In the genomic region with DNA sequence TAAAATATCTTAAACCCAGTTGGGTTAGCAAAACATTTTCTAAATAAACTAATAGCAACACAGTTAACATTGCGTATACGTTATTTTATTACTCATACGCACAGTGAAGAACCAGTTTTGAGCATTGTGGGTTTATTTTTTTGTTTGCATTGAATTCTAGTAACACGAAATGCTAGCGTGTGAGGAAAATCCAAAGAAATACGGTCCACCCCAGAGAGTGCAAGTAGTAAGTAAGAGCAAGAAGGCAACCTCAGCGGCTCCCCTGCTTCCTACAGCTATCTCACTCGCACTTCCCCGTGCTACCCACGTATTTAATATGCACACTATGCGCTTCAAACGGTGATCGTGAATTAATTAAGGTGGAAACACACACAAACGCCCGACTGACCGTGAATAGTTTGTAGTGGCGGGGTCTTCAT, we compare ENCODE assay signal across 5 fruit fly cellular contexts.
A peak's percentile ranks its signal among the peaks of the same experiment; 100 is the strongest.
TF ChIP-seq lines count a peak whose summit lies in the region.

No protein-coding gene starts in this region.

TF ChIP-seq in whole organism, adult, 20 proteins besides CTCF, POLR2A, EP300 and RAD21 (continued from another document):
- TF ChIP-seq pad (GFP tag; optimal IDR thresholded peaks at IDR 0.05; lab: Kevin White, UChicago) (peak; percentile 93), cic (GFP tag; optimal IDR thresholded peaks at IDR 0.05; lab: Kevin White, UChicago) (peak; percentile 68), CG14711 (tag; optimal IDR thresholded peaks at IDR 0.05; lab: Kevin White, UChicago) (peak; percentile 96)
TF ChIP-seq in whole organism, adult: peak in this region for 19.

TF ChIP-seq in whole organism, embryonic, 481 proteins besides CTCF, POLR2A, EP300 and RAD21 (continued from another document and continues in another):
- no peak for TF ChIP-seq Scr (GFP tag; IDR thresholded peaks at IDR 0.05; lab: Robert Waterston, UW; ENCODE audit: partially characterized antibody)
- TF ChIP-seq hkb (optimal IDR thresholded peaks at IDR 0.05; lab: Kevin White, UChicago), result no peak
- peak; percentile 89 for TF ChIP-seq hkb (GFP tag; IDR thresholded peaks at IDR 0.05; lab: Robert Waterston, UW)
- TF ChIP-seq Oaz (GFP tag; IDR thresholded peaks at IDR 0.05; lab: Robert Waterston, UW), result peak; percentile 77
- peak; percentile 70 for TF ChIP-seq shn (GFP tag; optimal IDR thresholded peaks at IDR 0.05; lab: Kevin White, UChicago)
- peak; percentile 81 for TF ChIP-seq CG7786 (GFP tag; optimal IDR thresholded peaks at IDR 0.05; lab: Kevin White, UChicago)
- no peak for TF ChIP-seq zf30C (GFP tag; optimal IDR thresholded peaks at IDR 0.05; lab: Kevin White, UChicago)
- peak; percentile 62 for TF ChIP-seq CG9215 (GFP tag; IDR thresholded peaks at IDR 0.05; lab: Robert Waterston, UW)
- TF ChIP-seq h (optimal IDR thresholded peaks at IDR 0.05; lab: Kevin White, UChicago), result no peak
- peak; percentile 53 for TF ChIP-seq luna (GFP tag; optimal IDR thresholded peaks at IDR 0.05; lab: Kevin White, UChicago)
- no peak for TF ChIP-seq zen2 (GFP tag; IDR thresholded peaks at IDR 0.05; lab: Robert Waterston, UW; ENCODE audit: partially characterized antibody)
- TF ChIP-seq Mad (GFP tag; optimal IDR thresholded peaks at IDR 0.05; lab: Kevin White, UChicago), result peak; percentile 74
- TF ChIP-seq Adf1 (GFP tag; IDR thresholded peaks at IDR 0.05; lab: Robert Waterston, UW), result peak; percentile 25; the same call in 1 of the 2 replicates
- TF ChIP-seq org-1 (GFP tag; optimal IDR thresholded peaks at IDR 0.05; lab: Kevin White, UChicago), result peak; percentile 91
- TF ChIP-seq nerfin-1 (tag; optimal IDR thresholded peaks at IDR 0.05; lab: Kevin White, UChicago), result peak; percentile 86
- TF ChIP-seq CG17802 (tag; optimal IDR thresholded peaks at IDR 0.05; lab: Kevin White, UChicago), result peak; percentile 47
- peak; percentile 58 for TF ChIP-seq Nf-YA (GFP tag; IDR thresholded peaks at IDR 0.05; lab: Robert Waterston, UW)
- TF ChIP-seq CG8359 (GFP tag; optimal IDR thresholded peaks at IDR 0.05; lab: Kevin White, UChicago; ENCODE audit: borderline replicate concordance), result peak; percentile 48
- TF ChIP-seq CG1529 (GFP tag; optimal IDR thresholded peaks at IDR 0.05; lab: Kevin White, UChicago), result peak; percentile 81
- peak; percentile 73 for TF ChIP-seq fd64A (GFP tag; optimal IDR thresholded peaks at IDR 0.05; lab: Kevin White, UChicago)
- peak; percentile 77 for TF ChIP-seq Max (GFP tag; optimal IDR thresholded peaks at IDR 0.05; lab: Kevin White, UChicago)
- peak; percentile 52 for TF ChIP-seq CG17612 (GFP tag; IDR thresholded peaks at IDR 0.05; lab: Robert Waterston, UW)
- peak; percentile 94 for TF ChIP-seq CG13296 (GFP tag; optimal IDR thresholded peaks at IDR 0.05; lab: Kevin White, UChicago)
- peak; percentile 41 for TF ChIP-seq Sry-δ (GFP tag; optimal IDR thresholded peaks at IDR 0.05; lab: Kevin White, UChicago)
- no peak for TF ChIP-seq hth (optimal IDR thresholded peaks at IDR 0.05; lab: Kevin White, UChicago)
- TF ChIP-seq abd-A (tag; optimal IDR thresholded peaks at IDR 0.05; lab: Kevin White, UChicago), result peak; percentile 56
- peak; percentile 66 for TF ChIP-seq Hr3 (GFP tag; optimal IDR thresholded peaks at IDR 0.05; lab: Kevin White, UChicago)
- peak; percentile 88 for TF ChIP-seq pb (GFP tag; optimal IDR thresholded peaks at IDR 0.05; lab: Kevin White, UChicago)
- TF ChIP-seq CG14965 (GFP tag; optimal IDR thresholded peaks at IDR 0.05; lab: Kevin White, UChicago; ENCODE audit: borderline replicate concordance), result peak; percentile 2
- TF ChIP-seq CG8944 (GFP tag; optimal IDR thresholded peaks at IDR 0.05; lab: Kevin White, UChicago), result peak; percentile 68

TF ChIP-seq in whole organism, prepupa, 60 proteins besides CTCF, POLR2A, EP300 and RAD21 (continued from another document and continues in another):
- TF ChIP-seq salr (GFP tag; optimal IDR thresholded peaks at IDR 0.05; lab: Kevin White, UChicago) (peak; percentile 64 to 84), Eip93F (GFP tag; optimal IDR thresholded peaks at IDR 0.05; lab: Kevin White, UChicago) (peak; percentile 81), CG16779 (tag; optimal IDR thresholded peaks at IDR 0.05; lab: Kevin White, UChicago) (peak; percentile 82), CG3919 (GFP tag; optimal IDR thresholded peaks at IDR 0.05; lab: Kevin White, UChicago) (peak; percentile 89), CG8632 (GFP tag; optimal IDR thresholded peaks at IDR 0.05; lab: Kevin White, UChicago) (peak; percentile 89), fkh (GFP tag; optimal IDR thresholded peaks at IDR 0.05; lab: Kevin White, UChicago) (peak; percentile 51), Ets96B (tag; optimal IDR thresholded peaks at IDR 0.05; lab: Kevin White, UChicago) (peak; percentile 76), net (GFP tag; optimal IDR thresholded peaks at IDR 0.05; lab: Kevin White, UChicago) (peak; percentile 90), CG3032 (tag; optimal IDR thresholded peaks at IDR 0.05; lab: Kevin White, UChicago) (peak; percentile 77), Ets21C (GFP tag; optimal IDR thresholded peaks at IDR 0.05; lab: Kevin White, UChicago) (peak; percentile 89), ss (GFP tag; optimal IDR thresholded peaks at IDR 0.05; lab: Kevin White, UChicago) (peak; percentile 74 to 81), CG15336 (GFP tag; IDR thresholded peaks at IDR 0.05; lab: Robert Waterston, UW) (peak; percentile 95), Eip75B (GFP tag; optimal IDR thresholded peaks at IDR 0.05; lab: Kevin White, UChicago) (peak; percentile 90), CG10669 (GFP tag; optimal IDR thresholded peaks at IDR 0.05; lab: Kevin White, UChicago) (peak; percentile 86), CG10631 (GFP tag; optimal IDR thresholded peaks at IDR 0.05; lab: Kevin White, UChicago) (peak; percentile 75), CG9139 (GFP tag; optimal IDR thresholded peaks at IDR 0.05; lab: Kevin White, UChicago) (peak; percentile 68), Sox102F (GFP tag; optimal IDR thresholded peaks at IDR 0.05; lab: Kevin White, UChicago) (peak; percentile 95), CG34406 (GFP tag; optimal IDR thresholded peaks at IDR 0.05; lab: Kevin White, UChicago) (peak; percentile 91), CG32006 (GFP tag; optimal IDR thresholded peaks at IDR 0.05; lab: Kevin White, UChicago) (peak; percentile 92), pdm3 (GFP tag; optimal IDR thresholded peaks at IDR 0.05; lab: Kevin White, UChicago) (peak; percentile 90), Sox15 (GFP tag; optimal IDR thresholded peaks at IDR 0.05; lab: Kevin White, UChicago) (peak; percentile 83), Hr39 (GFP tag; optimal IDR thresholded peaks at IDR 0.05; lab: Kevin White, UChicago) (peak; percentile 92), dac (GFP tag; optimal IDR thresholded peaks at IDR 0.05; lab: Kevin White, UChicago) (peak; percentile 83), CG6792 (GFP tag; optimal IDR thresholded peaks at IDR 0.05; lab: Kevin White, UChicago) (peak; percentile 89), topi (GFP tag; optimal IDR thresholded peaks at IDR 0.05; lab: Kevin White, UChicago) (peak; percentile 97), CG1621 (tag; optimal IDR thresholded peaks at IDR 0.05; lab: Kevin White, UChicago) (peak; percentile 80), Met (GFP tag; optimal IDR thresholded peaks at IDR 0.05; lab: Kevin White, UChicago) (peak; percentile 95), Lpt (GFP tag; optimal IDR thresholded peaks at IDR 0.05; lab: Kevin White, UChicago) (peak; percentile 85), Hr38 (GFP tag; optimal IDR thresholded peaks at IDR 0.05; lab: Kevin White, UChicago) (no peak), Smox (GFP tag; optimal IDR thresholded peaks at IDR 0.05; lab: Kevin White, UChicago) (peak; percentile 92), Gug (GFP tag; IDR thresholded peaks at IDR 0.05; lab: Robert Waterston, UW) (peak; percentile 73)

TF ChIP-seq in whole organism, pupa, 21 proteins besides CTCF, POLR2A, EP300 and RAD21 (continued from another document):
- TF ChIP-seq fd96Ca (GFP tag; IDR thresholded peaks at IDR 0.05; lab: Robert Waterston, UW), result peak; percentile 92

TF ChIP-seq in whole organism, wandering third instar larva, 38 proteins besides CTCF, POLR2A, EP300 and RAD21 (continued from another document):
- TF ChIP-seq Jra (GFP tag; optimal IDR thresholded peaks at IDR 0.05; lab: Kevin White, UChicago) (peak; percentile 50), br (GFP tag; optimal IDR thresholded peaks at IDR 0.05; lab: Kevin White, UChicago) (peak; percentile 91), dmrt93B (GFP tag; optimal IDR thresholded peaks at IDR 0.05; lab: Kevin White, UChicago) (peak; percentile 81), CrebA (GFP tag; optimal IDR thresholded peaks at IDR 0.05; lab: Kevin White, UChicago; ENCODE audit: borderline replicate concordance) (no peak), Hnf4 (GFP tag; optimal IDR thresholded peaks at IDR 0.05; lab: Kevin White, UChicago) (peak; percentile 84), Myc (optimal IDR thresholded peaks at IDR 0.05; lab: Kevin White, UChicago) (no peak), Vsx2 (GFP tag; optimal IDR thresholded peaks at IDR 0.05; lab: Kevin White, UChicago; ENCODE audit: partially characterized antibody) (no peak), foxo (GFP tag; optimal IDR thresholded peaks at IDR 0.05; lab: Kevin White, UChicago) (peak; percentile 88 to 94), sage (GFP tag; optimal IDR thresholded peaks at IDR 0.05; lab: Kevin White, UChicago) (peak; percentile 68), lola (GFP tag; optimal IDR thresholded peaks at IDR 0.05; lab: Kevin White, UChicago) (no peak), Dif (GFP tag; optimal IDR thresholded peaks at IDR 0.05; lab: Kevin White, UChicago; ENCODE audit: partially characterized antibody) (no peak), Abd-B (GFP tag; optimal IDR thresholded peaks at IDR 0.05; lab: Kevin White, UChicago) (no peak), Mio (GFP tag; optimal IDR thresholded peaks at IDR 0.05; lab: Kevin White, UChicago) (peak; percentile 39), HLH106 (tag; optimal IDR thresholded peaks at IDR 0.05; lab: Kevin White, UChicago) (peak; percentile 91), usp (GFP tag; optimal IDR thresholded peaks at IDR 0.05; lab: Kevin White, UChicago) (no peak), Sp1 (GFP tag; optimal IDR thresholded peaks at IDR 0.05; lab: Kevin White, UChicago) (peak; percentile 91), jim (GFP tag; optimal IDR thresholded peaks at IDR 0.05; lab: Kevin White, UChicago) (no peak), dsf (GFP tag; optimal IDR thresholded peaks at IDR 0.05; lab: Kevin White, UChicago; ENCODE audit: borderline replicate concordance) (no peak)
TF ChIP-seq in whole organism, wandering third instar larva: peak in this region for 21.
